Worm (Caenorhabditis elegans) whole organism, late embryonic: ENCODE results near the gene R07E3.6.

Experiments used
- F13H6.1 ChIP-seq: sonication (generic microtip); optimal IDR thresholded peaks from 2 replicates; lab custom pipeline; 2016; ENCODE audit warnings: missing genetic modification characterization, missing compliant biosample characterization
- ama-1 ChIP-seq: fragments of 150-350 bp; optimal IDR thresholded peaks from 2 replicates; lab custom pipeline; 2014
- ceh-2 ChIP-seq: sonication (generic microtip); optimal IDR thresholded peaks from 2 replicates; lab custom pipeline; 2016; ENCODE audit warnings: missing genotype, missing genetic modification characterization, missing compliant biosample characterization
- dmd-4 ChIP-seq: sonication (generic microtip); optimal IDR thresholded peaks from 2 replicates; lab custom pipeline; 2016; ENCODE audit warnings: borderline replicate concordance, missing genetic modification characterization, missing compliant biosample characterization
- fkh-10 ChIP-seq: fragments of 150-350 bp; optimal IDR thresholded peaks from 2 replicates; lab custom pipeline; 2014; ENCODE audit warnings: missing biosample characterization, missing genetic modification reagents, missing genetic modification characterization
- lin-11 ChIP-seq: fragments of 200-800 bp; sonication (Bioruptor generic); optimal IDR thresholded peaks from 2 replicates; lab custom pipeline; 2018; ENCODE audit warnings: mild to moderate bottlenecking, missing genetic modification characterization, missing compliant biosample characterization
- nfya-1 ChIP-seq: sonication (generic microtip); optimal IDR thresholded peaks from 2 replicates; lab custom pipeline; 2017; ENCODE audit warnings: missing genetic modification characterization, mild to moderate bottlenecking, missing compliant biosample characterization, antibody characterized with exemption, moderate library complexity
- npax-4 ChIP-seq: sonication (generic microtip); optimal IDR thresholded peaks from 2 replicates; lab custom pipeline; 2016; ENCODE audit warnings: missing genetic modification characterization, missing compliant biosample characterization
- pat-9 ChIP-seq: fragments of 200-800 bp; sonication (Bioruptor generic); optimal IDR thresholded peaks from 2 replicates; lab custom pipeline; 2018; ENCODE audit warnings: mild to moderate bottlenecking, missing genetic modification characterization, moderate library complexity, missing compliant biosample characterization
- pha-2 ChIP-seq: sonication (generic microtip); optimal IDR thresholded peaks from 2 replicates; lab custom pipeline; 2017; ENCODE audit warnings: mild to moderate bottlenecking, missing genetic modification characterization, missing compliant biosample characterization
- pha-4 ChIP-seq: fragments of 150-350 bp; optimal IDR thresholded peaks from 2 replicates; lab custom pipeline; 2018; ENCODE audit warnings: missing biosample characterization, missing genetic modification reagents, missing genetic modification characterization
- ttx-3 ChIP-seq: sonication (generic microtip); optimal IDR thresholded peaks from 2 replicates; lab custom pipeline; 2016; ENCODE audit warnings: missing genetic modification reagents, missing genetic modification characterization, missing compliant biosample characterization

- TF ChIP-seq npax-4 (tag; lab: Kevin White, UChicago), result no peak
- no peak for TF ChIP-seq pat-9 (tag; lab: Kevin White, UChicago)
- TF ChIP-seq fkh-10, result no peak
- TF ChIP-seq pha-4 (tag; lab: Kevin White, UChicago), result no peak
- TF ChIP-seq F13H6.1 (tag; lab: Kevin White, UChicago), result no peak
- no peak for TF ChIP-seq pha-2
- TF ChIP-seq nfya-1 (tag; lab: Kevin White, UChicago), result no peak
- TF ChIP-seq ceh-2, result no peak
- TF ChIP-seq dmd-4, result no peak
- TF ChIP-seq ama-1 (lab: Kevin White, UChicago), result no peak
- no peak for TF ChIP-seq lin-11
- no peak for TF ChIP-seq ttx-3 (tag; lab: Kevin White, UChicago)
Measured at ce11 chrX:10327323-10328022, 10.0 kb downstream of the R07E3.6 start, which contains the start of gene acl-5.
